Fruit fly (Drosophila melanogaster): ENCODE results near the gene AP-2sigma.

Gene AP-2sigma

dm6 chr3R:21223453-21224057, 46.3 kb downstream of the AP-2sigma start, which contains the start of the genes CG3337 and Nelf-A (continued):
- TF ChIP-seq CG9609 (GFP tag; optimal IDR thresholded peaks at IDR 0.05) = peak; percentile 80
- TF ChIP-seq CG10565 (GFP tag; optimal IDR thresholded peaks at IDR 0.05) = no peak
- no peak for TF ChIP-seq jigr1 (GFP tag; IDR thresholded peaks at IDR 0.05)
- TF ChIP-seq Dip3 (GFP tag; optimal IDR thresholded peaks at IDR 0.05) = peak; percentile 79
- peak; percentile 71 for TF ChIP-seq CG17912 (GFP tag; optimal IDR thresholded peaks at IDR 0.05)
- TF ChIP-seq exex (tag; optimal IDR thresholded peaks at IDR 0.05) = no peak
- TF ChIP-seq NFAT (GFP tag; IDR thresholded peaks at IDR 0.05) = peak; percentile 89
- no peak for TF ChIP-seq CG1529 (GFP tag; optimal IDR thresholded peaks at IDR 0.05)
- TF ChIP-seq CG13287 (GFP tag; IDR thresholded peaks at IDR 0.05; ENCODE audit: partially characterized antibody) = peak; percentile 86
- peak; percentile 73 for TF ChIP-seq CG3163 (GFP tag; optimal IDR thresholded peaks at IDR 0.05)
- TF ChIP-seq sim (GFP tag; IDR thresholded peaks at IDR 0.05) = no peak
- TF ChIP-seq amos (GFP tag; IDR thresholded peaks at IDR 0.05; ENCODE audit: partially characterized antibody) = peak; percentile 89
- TF ChIP-seq Elba2 (GFP tag; optimal IDR thresholded peaks at IDR 0.05) = peak; percentile 78
- TF ChIP-seq CG6254 (GFP tag; optimal IDR thresholded peaks at IDR 0.05) = peak; percentile 84
- TF ChIP-seq CG7357 (GFP tag; IDR thresholded peaks at IDR 0.05) = no peak
- TF ChIP-seq CG1832 (GFP tag; optimal IDR thresholded peaks at IDR 0.05) = no peak
- peak; percentile 85 for TF ChIP-seq CG6791 (GFP tag; IDR thresholded peaks at IDR 0.05; ENCODE audit: partially characterized antibody)
- TF ChIP-seq org-1 (GFP tag; optimal IDR thresholded peaks at IDR 0.05) = no peak
- TF ChIP-seq CG31365 (tag; optimal IDR thresholded peaks at IDR 0.05) = peak; percentile 20
- TF ChIP-seq Lim3 (GFP tag; IDR thresholded peaks at IDR 0.05) = no peak
- TF ChIP-seq Mad (GFP tag; optimal IDR thresholded peaks at IDR 0.05) = peak; percentile 81
- no peak for TF ChIP-seq cad (GFP tag; optimal IDR thresholded peaks at IDR 0.05)
- peak; percentile 40 for TF ChIP-seq da (GFP tag; optimal IDR thresholded peaks at IDR 0.05)
- TF ChIP-seq Blimp-1 (GFP tag; optimal IDR thresholded peaks at IDR 0.05) = no peak
- no peak for TF ChIP-seq Ravus (GFP tag; IDR thresholded peaks at IDR 0.05)
- TF ChIP-seq CG11696 (GFP tag; IDR thresholded peaks at IDR 0.05) = no peak
- TF ChIP-seq ERR (GFP tag; optimal IDR thresholded peaks at IDR 0.05) = peak; percentile 64
- peak; percentile 89 for TF ChIP-seq bbx (GFP tag; IDR thresholded peaks at IDR 0.05; ENCODE audit: partially characterized antibody)
- no peak for TF ChIP-seq CG10274 (GFP tag; optimal IDR thresholded peaks at IDR 0.05)
- peak; percentile 2 for TF ChIP-seq CG10979 (tag; optimal IDR thresholded peaks at IDR 0.05)
- TF ChIP-seq Asciz (GFP tag; optimal IDR thresholded peaks at IDR 0.05) = no peak
- no peak for TF ChIP-seq Jarid2 (GFP tag; optimal IDR thresholded peaks at IDR 0.05)
- no peak for TF ChIP-seq CkIIα-i1 (GFP tag; IDR thresholded peaks at IDR 0.05)
- TF ChIP-seq Awh (GFP tag; IDR thresholded peaks at IDR 0.05) = no peak
- TF ChIP-seq CG34422 (GFP tag; IDR thresholded peaks at IDR 0.05) = peak; percentile 91
- TF ChIP-seq en (GFP tag; optimal IDR thresholded peaks at IDR 0.05) = peak; percentile 27
- TF ChIP-seq CG16813 (GFP tag; IDR thresholded peaks at IDR 0.05; ENCODE audit: partially characterized antibody) = peak; percentile 83
- TF ChIP-seq ci (GFP tag; IDR thresholded peaks at IDR 0.05) = peak; percentile 84
- no peak for TF ChIP-seq fru (optimal IDR thresholded peaks at IDR 0.05)
- peak; percentile 73 for TF ChIP-seq hbn (GFP tag; IDR thresholded peaks at IDR 0.05; ENCODE audit: partially characterized antibody)
- peak; percentile 85 for TF ChIP-seq HmgD (GFP tag; optimal IDR thresholded peaks at IDR 0.05)
- TF ChIP-seq Pdp1 (GFP tag; optimal IDR thresholded peaks at IDR 0.05) = peak; percentile 69 to 71
- peak; percentile 97 for TF ChIP-seq YL-1 (GFP tag; optimal IDR thresholded peaks at IDR 0.05)
- TF ChIP-seq Stat92E (GFP tag; optimal IDR thresholded peaks at IDR 0.05) = no peak
- TF ChIP-seq CG9797 (GFP tag; optimal IDR thresholded peaks at IDR 0.05) = peak; percentile 58
- peak; percentile 71 for TF ChIP-seq CG1792 (GFP tag; optimal IDR thresholded peaks at IDR 0.05)
- TF ChIP-seq onecut (GFP tag; IDR thresholded peaks at IDR 0.05) = peak; percentile 64
- TF ChIP-seq CG6272 (GFP tag; IDR thresholded peaks at IDR 0.05) = peak; percentile 66
- peak; percentile 72; the same call in 1 of the 3 replicates for TF ChIP-seq mld (GFP tag; IDR thresholded peaks at IDR 0.05; ENCODE audit: partially characterized antibody)
- TF ChIP-seq CG4820 (GFP tag; optimal IDR thresholded peaks at IDR 0.05) = peak; percentile 59
